Worm (Caenorhabditis elegans) whole organism, late embryonic: ENCODE measurements around the gene F10D2.10.

Experiments used
- C38D4.7 ChIP-seq: fragments of 200-800 bp; sonication (Bioruptor generic); optimal IDR thresholded peaks from 2 replicates; lab custom pipeline; 2018; ENCODE audit warnings: mild to moderate bottlenecking, missing genetic modification characterization, moderate library complexity, missing compliant biosample characterization
- F13H6.1 ChIP-seq: sonication (generic microtip); optimal IDR thresholded peaks from 2 replicates; lab custom pipeline; 2016; ENCODE audit warnings: missing genetic modification characterization, missing compliant biosample characterization
- K09A11.1 ChIP-seq: sonication (generic microtip); optimal IDR thresholded peaks from 2 replicates; lab custom pipeline; 2017; ENCODE audit warnings: antibody characterized with exemption, mild to moderate bottlenecking, missing genetic modification characterization, missing compliant biosample characterization; ENCODE audit not compliant: insufficient read depth
- T23F11.4 ChIP-seq: fragments of 200-800 bp; sonication (Bioruptor generic); optimal IDR thresholded peaks from 2 replicates; lab custom pipeline; 2018; ENCODE audit warnings: mild to moderate bottlenecking, missing genetic modification characterization, missing compliant biosample characterization
- ceh-14 ChIP-seq: sonication (generic microtip); optimal IDR thresholded peaks from 2 replicates; lab custom pipeline; 2016; ENCODE audit warnings: missing genotype, missing genetic modification characterization, missing compliant biosample characterization
- ceh-18 ChIP-seq: sonication (generic microtip); optimal IDR thresholded peaks from 2 replicates; lab custom pipeline; 2016; ENCODE audit warnings: missing genetic modification characterization, missing compliant biosample characterization
- ceh-2 ChIP-seq: sonication (generic microtip); optimal IDR thresholded peaks from 2 replicates; lab custom pipeline; 2016; ENCODE audit warnings: missing genotype, missing genetic modification characterization, missing compliant biosample characterization
- ceh-22 ChIP-seq: sonication (generic microtip); optimal IDR thresholded peaks from 2 replicates; lab custom pipeline; 2017; ENCODE audit warnings: missing biosample characterization, missing genetic modification characterization
- ceh-24 ChIP-seq: sonication (generic microtip); optimal IDR thresholded peaks from 2 replicates; lab custom pipeline; 2016; ENCODE audit warnings: mild to moderate bottlenecking, missing genetic modification characterization, missing compliant biosample characterization
- ceh-30 ChIP-seq: fragments of 150-350 bp; optimal IDR thresholded peaks from 2 replicates; lab custom pipeline; 2014; ENCODE audit warnings: missing biosample characterization, missing genetic modification characterization
- ceh-45 ChIP-seq: fragments of 200-800 bp; sonication (Bioruptor generic); IDR thresholded peaks from 2 replicates; pipeline ENCODE4 v1.3.6; 2022; ENCODE audit warnings: missing genetic modification reagents, missing genetic modification characterization, missing compliant biosample characterization
- ceh-48 ChIP-seq: sonication (generic microtip); optimal IDR thresholded peaks from 2 replicates; lab custom pipeline; 2016; ENCODE audit warnings: missing genetic modification characterization, inconsistent platforms, missing compliant biosample characterization
- ceh-6 ChIP-seq: fragments of 200-800 bp; sonication (Bioruptor generic); optimal IDR thresholded peaks from 2 replicates; lab custom pipeline; 2018; ENCODE audit warnings: mild to moderate bottlenecking, missing genetic modification characterization, missing compliant biosample characterization
- ceh-9 ChIP-seq: sonication (generic microtip); optimal IDR thresholded peaks from 2 replicates; lab custom pipeline; 2016; ENCODE audit warnings: mild to moderate bottlenecking, missing genetic modification characterization, inconsistent platforms, missing compliant biosample characterization
- dmd-4 ChIP-seq: sonication (generic microtip); optimal IDR thresholded peaks from 2 replicates; lab custom pipeline; 2016; ENCODE audit warnings: borderline replicate concordance, missing genetic modification characterization, missing compliant biosample characterization
- elt-4 ChIP-seq: sonication (generic microtip); optimal IDR thresholded peaks from 2 replicates; lab custom pipeline; 2016; ENCODE audit warnings: missing genetic modification characterization, missing compliant biosample characterization
- ets-4 ChIP-seq: sonication (generic microtip); optimal IDR thresholded peaks from 2 replicates; lab custom pipeline; 2016; ENCODE audit warnings: missing genetic modification characterization, missing compliant biosample characterization
- eyg-1 ChIP-seq: sonication (generic microtip); optimal IDR thresholded peaks from 2 replicates; lab custom pipeline; 2016; ENCODE audit warnings: missing genotype, missing genetic modification characterization, missing compliant biosample characterization
- fax-1 ChIP-seq: sonication (generic microtip); optimal IDR thresholded peaks from 2 replicates; lab custom pipeline; 2016; ENCODE audit warnings: missing genotype, missing genetic modification characterization, missing compliant biosample characterization
- fkh-10 ChIP-seq: fragments of 150-350 bp; optimal IDR thresholded peaks from 2 replicates; lab custom pipeline; 2014; ENCODE audit warnings: missing biosample characterization, missing genetic modification reagents, missing genetic modification characterization
- fkh-6 ChIP-seq: sonication (generic microtip); optimal IDR thresholded peaks from 2 replicates; lab custom pipeline; 2016; ENCODE audit warnings: missing genetic modification characterization, missing compliant biosample characterization
- hlh-13 ChIP-seq: fragments of 200-800 bp; sonication (Bioruptor generic); optimal IDR thresholded peaks from 2 replicates; lab custom pipeline; 2018; ENCODE audit warnings: mild to moderate bottlenecking, missing genetic modification characterization, missing compliant biosample characterization
- hlh-15 ChIP-seq: sonication (generic microtip); optimal IDR thresholded peaks from 2 replicates; lab custom pipeline; 2016; ENCODE audit warnings: missing genetic modification characterization, missing compliant biosample characterization
- hlh-6 ChIP-seq: sonication (generic microtip); optimal IDR thresholded peaks from 2 replicates; lab custom pipeline; 2016; ENCODE audit warnings: missing genotype, missing genetic modification characterization, missing compliant biosample characterization
- hlh-8 ChIP-seq: sonication (generic microtip); optimal IDR thresholded peaks from 2 replicates; lab custom pipeline; 2016; ENCODE audit warnings: missing genotype, missing genetic modification characterization, missing compliant biosample characterization
- lim-6 ChIP-seq: sonication (generic microtip); optimal IDR thresholded peaks from 2 replicates; lab custom pipeline; 2016; ENCODE audit warnings: missing genetic modification characterization, missing compliant biosample characterization
- lin-11 ChIP-seq: fragments of 200-800 bp; sonication (Bioruptor generic); optimal IDR thresholded peaks from 2 replicates; lab custom pipeline; 2018; ENCODE audit warnings: mild to moderate bottlenecking, missing genetic modification characterization, missing compliant biosample characterization
- madf-2 ChIP-seq: sonication (generic microtip); optimal IDR thresholded peaks from 2 replicates; lab custom pipeline; 2017; ENCODE audit warnings: missing genetic modification characterization, missing compliant biosample characterization
- mec-3 ChIP-seq: sonication (generic microtip); optimal IDR thresholded peaks from 2 replicates; lab custom pipeline; 2016; ENCODE audit warnings: borderline replicate concordance, missing genetic modification characterization, missing compliant biosample characterization
- nhr-11 ChIP-seq: fragments of 150-350 bp; optimal IDR thresholded peaks from 2 replicates; lab custom pipeline; 2014; ENCODE audit warnings: missing biosample characterization, missing genetic modification characterization
- nhr-232 ChIP-seq: sonication (generic microtip); optimal IDR thresholded peaks from 2 replicates; lab custom pipeline; 2016; ENCODE audit warnings: missing genetic modification characterization, missing compliant biosample characterization
- npax-4 ChIP-seq: sonication (generic microtip); optimal IDR thresholded peaks from 2 replicates; lab custom pipeline; 2016; ENCODE audit warnings: missing genetic modification characterization, missing compliant biosample characterization
- odd-2 ChIP-seq: sonication (generic microtip); optimal IDR thresholded peaks from 2 replicates; lab custom pipeline; 2017; ENCODE audit warnings: antibody characterized with exemption, mild to moderate bottlenecking, missing genetic modification characterization, missing compliant biosample characterization
- pag-3 ChIP-seq: sonication (generic microtip); optimal IDR thresholded peaks from 2 replicates; lab custom pipeline; 2016; ENCODE audit warnings: missing compliant biosample characterization, missing genetic modification characterization, borderline replicate concordance
- pat-9 ChIP-seq: fragments of 200-800 bp; sonication (Bioruptor generic); optimal IDR thresholded peaks from 2 replicates; lab custom pipeline; 2018; ENCODE audit warnings: mild to moderate bottlenecking, missing genetic modification characterization, moderate library complexity, missing compliant biosample characterization
- pha-4 ChIP-seq: fragments of 150-350 bp; optimal IDR thresholded peaks from 2 replicates; lab custom pipeline; 2018; ENCODE audit warnings: missing biosample characterization, missing genetic modification reagents, missing genetic modification characterization
- ref-2 ChIP-seq: sonication (generic microtip); optimal IDR thresholded peaks from 2 replicates; lab custom pipeline; 2016; ENCODE audit warnings: missing genetic modification characterization, missing compliant biosample characterization
- rnt-1 ChIP-seq: sonication (generic microtip); optimal IDR thresholded peaks from 2 replicates; lab custom pipeline; 2016; ENCODE audit warnings: missing genetic modification characterization, missing compliant biosample characterization
- sdc-2 ChIP-seq: sonication (generic microtip); optimal IDR thresholded peaks from 2 replicates; lab custom pipeline; 2016; ENCODE audit warnings: missing genotype, missing genetic modification characterization, missing compliant biosample characterization
- sox-2 ChIP-seq: fragments of 200-800 bp; sonication (Bioruptor generic); IDR thresholded peaks from 2 replicates; pipeline ENCODE4 v1.3.6; 2022; ENCODE audit warnings: missing genetic modification reagents, missing genetic modification characterization, missing compliant biosample characterization
- sox-4 ChIP-seq: sonication (generic microtip); optimal IDR thresholded peaks from 2 replicates; lab custom pipeline; 2017; ENCODE audit warnings: mild to moderate bottlenecking, missing genetic modification characterization, inconsistent platforms, missing compliant biosample characterization
- syd-9 ChIP-seq: sonication (generic microtip); optimal IDR thresholded peaks from 2 replicates; lab custom pipeline; 2016; ENCODE audit warnings: mild to moderate bottlenecking, missing genetic modification characterization, moderate library complexity, missing compliant biosample characterization
- tbx-2 ChIP-seq: sonication (generic microtip); optimal IDR thresholded peaks from 2 replicates; lab custom pipeline; 2016; ENCODE audit warnings: missing genetic modification characterization, missing compliant biosample characterization
- tbx-7 ChIP-seq: sonication (generic microtip); optimal IDR thresholded peaks from 2 replicates; lab custom pipeline; 2016; ENCODE audit warnings: missing genotype, missing genetic modification characterization, missing compliant biosample characterization
- ttx-3 ChIP-seq: sonication (generic microtip); optimal IDR thresholded peaks from 2 replicates; lab custom pipeline; 2016; ENCODE audit warnings: missing genetic modification reagents, missing genetic modification characterization, missing compliant biosample characterization
- unc-3 ChIP-seq, 2 experiments: fragments of 200-800 bp in 1 of 2; sonication (Bioruptor generic) in 1 of 2; sonication (generic microtip) in 1 of 2; conservative IDR thresholded peaks in 1 of 2; optimal IDR thresholded peaks in 1 of 2; 2 replicates each; pipeline versions ENCODE4 v1.3.6 to Lab custom; 2016 to 2022; ENCODE audit warnings: missing compliant biosample characterization in 2 of 2, missing genetic modification characterization in 2 of 2, missing genetic modification reagents in 1 of 2
- unc-42 ChIP-seq: sonication (generic microtip); optimal IDR thresholded peaks from 2 replicates; lab custom pipeline; 2016; ENCODE audit warnings: missing genotype, missing genetic modification characterization, missing compliant biosample characterization
- unc-55 ChIP-seq: sonication (generic microtip); optimal IDR thresholded peaks from 2 replicates; lab custom pipeline; 2017; ENCODE audit warnings: missing biosample characterization, missing genetic modification reagents, missing genetic modification characterization
- ztf-16 ChIP-seq: sonication (generic microtip); optimal IDR thresholded peaks from 2 replicates; lab custom pipeline; 2017; ENCODE audit warnings: missing genetic modification characterization, missing compliant biosample characterization

F10D2.10 gene

ce11 chrV:7197036-7197435 lies 41.1 kb upstream of the F10D2.10 start:
- TF ChIP-seq fax-1 (tag; lab: Kevin White, UChicago) (no peak), hlh-8 (tag; lab: Kevin White, UChicago) (no peak), ceh-2 (no peak), ceh-18 (tag; lab: Kevin White, UChicago) (no peak), madf-2 (no peak), pat-9 (tag; lab: Kevin White, UChicago) (no peak), lim-6 (tag; lab: Kevin White, UChicago) (no peak), T23F11.4 (GFP tag; lab: Kevin White, UChicago) (no peak), hlh-15 (tag; lab: Kevin White, UChicago) (no peak), nhr-11 (tag; lab: Kevin White, UChicago) (no peak), ceh-48 (no peak), rnt-1 (no peak), ceh-30 (tag; lab: Kevin White, UChicago) (no peak), ceh-6 (no peak), odd-2 (tag; lab: Kevin White, UChicago) (no peak), unc-55 (GFP tag; lab: Kevin White, UChicago) (no peak), ets-4 (tag; lab: Kevin White, UChicago) (no peak)

DNA sequence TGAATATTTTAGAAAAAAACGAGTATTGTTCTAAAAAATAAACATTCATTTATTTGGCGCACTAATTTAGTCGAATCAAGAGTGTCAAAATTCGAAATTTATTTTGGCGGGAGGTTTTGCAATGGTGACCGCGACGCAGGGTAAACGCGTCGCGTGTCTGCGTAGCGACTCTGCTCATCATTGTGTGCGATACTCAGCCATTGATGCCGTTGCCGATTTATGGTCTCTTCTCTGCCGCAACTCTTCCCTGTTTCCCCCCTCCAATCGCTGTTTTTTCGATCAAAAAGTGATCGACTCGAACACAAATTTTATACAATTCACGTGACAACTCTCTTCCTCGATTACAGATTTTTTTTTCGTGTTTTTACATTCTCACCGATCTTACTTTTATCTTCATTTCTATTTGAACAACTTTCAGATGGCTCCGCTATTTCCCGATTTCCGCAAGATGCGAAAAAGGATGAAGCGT lies 40.6 kb upstream of the F10D2.10 start, which contains the start of gene F09G2.2:
TSS of gene F09G2.2 (plus strand) at position 419 of the 469 bp plus-strand sequence.
- TF ChIP-seq madf-2 (peak; percentile 23), ceh-18 (tag; lab: Kevin White, UChicago) (peak; percentile 48), fax-1 (tag; lab: Kevin White, UChicago) (no peak), odd-2 (tag; lab: Kevin White, UChicago) (no peak), F13H6.1 (no peak), mec-3 (tag; lab: Kevin White, UChicago) (no peak), fkh-10 (GFP tag; lab: Kevin White, UChicago) (no peak), sdc-2 (tag; lab: Kevin White, UChicago) (no peak), ttx-3 (tag; lab: Kevin White, UChicago) (no peak), pat-9 (tag; lab: Kevin White, UChicago) (no peak), ceh-22 (tag; lab: Kevin White, UChicago) (no peak), fkh-6 (tag; lab: Kevin White, UChicago) (no peak), pag-3 (tag; lab: Kevin White, UChicago) (no peak), K09A11.1 (tag; lab: Kevin White, UChicago) (no peak), lin-11 (no peak), tbx-7 (tag; lab: Kevin White, UChicago) (no peak), unc-3 (GFP tag; conservative IDR thresholded peaks at IDR 0.05; lab: Robert Waterston, UW) (no peak), unc-3 (tag; optimal IDR thresholded peaks at IDR 0.05; lab: Kevin White, UChicago) (no peak), lim-6 (tag; lab: Kevin White, UChicago) (no peak), tbx-2 (tag; lab: Kevin White, UChicago) (peak; percentile 64), nhr-232 (tag; lab: Kevin White, UChicago) (no peak), ceh-9 (no peak), ceh-24 (tag; lab: Kevin White, UChicago) (no peak), T23F11.4 (GFP tag; lab: Kevin White, UChicago) (no peak), nhr-11 (tag; lab: Kevin White, UChicago) (no peak), hlh-13 (no peak), ref-2 (tag; lab: Kevin White, UChicago) (peak; percentile 25), ceh-14 (peak; percentile 1), eyg-1 (no peak), ets-4 (tag; lab: Kevin White, UChicago) (no peak), pha-4 (tag; lab: Kevin White, UChicago) (no peak), ztf-16 (tag; lab: Kevin White, UChicago) (no peak), hlh-15 (tag; lab: Kevin White, UChicago) (no peak), dmd-4 (tag; lab: Kevin White, UChicago) (no peak), C38D4.7 (GFP tag; lab: Kevin White, UChicago) (no peak), unc-42 (tag; lab: Kevin White, UChicago) (peak; percentile 58), hlh-6 (tag; lab: Kevin White, UChicago) (no peak), sox-4 (no peak), syd-9 (tag; lab: Kevin White, UChicago) (no peak), npax-4 (no peak), ceh-45 (GFP tag; lab: Robert Waterston, UW) (no peak), ceh-2 (no peak), elt-4 (no peak), ceh-6 (no peak), sox-2 (no peak)
